Worm (Caenorhabditis elegans) whole organism, late embryonic: ENCODE measurements around the gene F55C5.10.

Experiments
- C08G9.2 ChIP-seq: sonication (generic microtip); optimal IDR thresholded peaks from 2 replicates; lab custom pipeline; 2016; ENCODE audit warnings: mild to moderate bottlenecking, missing genetic modification characterization, moderate library complexity, missing compliant biosample characterization
- K02D7.2 ChIP-seq: sonication (generic microtip); optimal IDR thresholded peaks from 2 replicates; lab custom pipeline; 2017; ENCODE audit warnings: mild to moderate bottlenecking, missing genetic modification characterization, missing compliant biosample characterization
- K09A11.1 ChIP-seq: sonication (generic microtip); optimal IDR thresholded peaks from 2 replicates; lab custom pipeline; 2017; ENCODE audit warnings: antibody characterized with exemption, mild to moderate bottlenecking, missing genetic modification characterization, missing compliant biosample characterization; ENCODE audit not compliant: insufficient read depth
- ama-1 ChIP-seq: fragments of 150-350 bp; optimal IDR thresholded peaks from 2 replicates; lab custom pipeline; 2014
- ceh-18 ChIP-seq: sonication (generic microtip); optimal IDR thresholded peaks from 2 replicates; lab custom pipeline; 2016; ENCODE audit warnings: missing genetic modification characterization, missing compliant biosample characterization
- ceh-19 ChIP-seq: fragments of 200-800 bp; sonication (Bioruptor generic); optimal IDR thresholded peaks from 2 replicates; lab custom pipeline; 2018; ENCODE audit warnings: mild to moderate bottlenecking, missing genetic modification characterization, missing compliant biosample characterization
- ceh-24 ChIP-seq: sonication (generic microtip); optimal IDR thresholded peaks from 2 replicates; lab custom pipeline; 2016; ENCODE audit warnings: mild to moderate bottlenecking, missing genetic modification characterization, missing compliant biosample characterization
- ceh-31 ChIP-seq: sonication (generic microtip); optimal IDR thresholded peaks from 2 replicates; lab custom pipeline; 2016; ENCODE audit warnings: missing genetic modification characterization, missing compliant biosample characterization
- che-1 ChIP-seq: sonication (generic microtip); optimal IDR thresholded peaks from 2 replicates; lab custom pipeline; 2016; ENCODE audit warnings: mild to moderate bottlenecking, missing genetic modification characterization, missing compliant biosample characterization
- dmd-4 ChIP-seq: sonication (generic microtip); optimal IDR thresholded peaks from 2 replicates; lab custom pipeline; 2016; ENCODE audit warnings: borderline replicate concordance, missing genetic modification characterization, missing compliant biosample characterization
- elt-4 ChIP-seq: sonication (generic microtip); optimal IDR thresholded peaks from 2 replicates; lab custom pipeline; 2016; ENCODE audit warnings: missing genetic modification characterization, missing compliant biosample characterization
- fkh-10 ChIP-seq: fragments of 150-350 bp; optimal IDR thresholded peaks from 2 replicates; lab custom pipeline; 2014; ENCODE audit warnings: missing biosample characterization, missing genetic modification reagents, missing genetic modification characterization
- hlh-15 ChIP-seq: sonication (generic microtip); optimal IDR thresholded peaks from 2 replicates; lab custom pipeline; 2016; ENCODE audit warnings: missing genetic modification characterization, missing compliant biosample characterization
- hlh-30 ChIP-seq: sonication (generic microtip); optimal IDR thresholded peaks from 2 replicates; lab custom pipeline; 2017; ENCODE audit warnings: antibody characterized with exemption, missing genetic modification characterization, missing compliant biosample characterization; ENCODE audit not compliant: insufficient read depth
- nfya-1 ChIP-seq: sonication (generic microtip); optimal IDR thresholded peaks from 2 replicates; lab custom pipeline; 2017; ENCODE audit warnings: missing genetic modification characterization, mild to moderate bottlenecking, missing compliant biosample characterization, antibody characterized with exemption, moderate library complexity
- pag-3 ChIP-seq: sonication (generic microtip); optimal IDR thresholded peaks from 2 replicates; lab custom pipeline; 2016; ENCODE audit warnings: missing compliant biosample characterization, missing genetic modification characterization, borderline replicate concordance
- pat-9 ChIP-seq: fragments of 200-800 bp; sonication (Bioruptor generic); optimal IDR thresholded peaks from 2 replicates; lab custom pipeline; 2018; ENCODE audit warnings: mild to moderate bottlenecking, missing genetic modification characterization, moderate library complexity, missing compliant biosample characterization
- pha-2 ChIP-seq: sonication (generic microtip); optimal IDR thresholded peaks from 2 replicates; lab custom pipeline; 2017; ENCODE audit warnings: mild to moderate bottlenecking, missing genetic modification characterization, missing compliant biosample characterization
- pqm-1 ChIP-seq: sonication (generic microtip); optimal IDR thresholded peaks from 2 replicates; lab custom pipeline; 2016; ENCODE audit warnings: missing genetic modification characterization, missing compliant biosample characterization
- pros-1 ChIP-seq: fragments of 150-350 bp; optimal IDR thresholded peaks from 2 replicates; lab custom pipeline; 2014; ENCODE audit warnings: missing biosample characterization, missing genetic modification reagents, missing genetic modification characterization
- ref-2 ChIP-seq: sonication (generic microtip); optimal IDR thresholded peaks from 2 replicates; lab custom pipeline; 2016; ENCODE audit warnings: missing genetic modification characterization, missing compliant biosample characterization
- sdc-2 ChIP-seq: sonication (generic microtip); optimal IDR thresholded peaks from 2 replicates; lab custom pipeline; 2016; ENCODE audit warnings: missing genotype, missing genetic modification characterization, missing compliant biosample characterization
- sox-2 ChIP-seq: fragments of 200-800 bp; sonication (Bioruptor generic); IDR thresholded peaks from 2 replicates; pipeline ENCODE4 v1.3.6; 2022; ENCODE audit warnings: missing genetic modification reagents, missing genetic modification characterization, missing compliant biosample characterization
- sox-4 ChIP-seq: sonication (generic microtip); optimal IDR thresholded peaks from 2 replicates; lab custom pipeline; 2017; ENCODE audit warnings: mild to moderate bottlenecking, missing genetic modification characterization, inconsistent platforms, missing compliant biosample characterization
- tbx-7 ChIP-seq: sonication (generic microtip); optimal IDR thresholded peaks from 2 replicates; lab custom pipeline; 2016; ENCODE audit warnings: missing genotype, missing genetic modification characterization, missing compliant biosample characterization
- ttx-3 ChIP-seq: sonication (generic microtip); optimal IDR thresholded peaks from 2 replicates; lab custom pipeline; 2016; ENCODE audit warnings: missing genetic modification reagents, missing genetic modification characterization, missing compliant biosample characterization
- unc-3 ChIP-seq, 2 experiments: fragments of 200-800 bp in 1 of 2; sonication (Bioruptor generic) in 1 of 2; sonication (generic microtip) in 1 of 2; conservative IDR thresholded peaks in 1 of 2; optimal IDR thresholded peaks in 1 of 2; 2 replicates each; pipeline versions ENCODE4 v1.3.6 to Lab custom; 2016 to 2022; ENCODE audit warnings: missing compliant biosample characterization in 2 of 2, missing genetic modification characterization in 2 of 2, missing genetic modification reagents in 1 of 2
- unc-42 ChIP-seq: sonication (generic microtip); optimal IDR thresholded peaks from 2 replicates; lab custom pipeline; 2016; ENCODE audit warnings: missing genotype, missing genetic modification characterization, missing compliant biosample characterization
- unc-86 ChIP-seq: sonication (generic microtip); optimal IDR thresholded peaks from 2 replicates; lab custom pipeline; 2016; ENCODE audit warnings: missing genetic modification characterization, missing compliant biosample characterization
- zip-5 ChIP-seq: sonication (generic microtip); optimal IDR thresholded peaks from 2 replicates; lab custom pipeline; 2016; ENCODE audit warnings: missing genetic modification characterization, missing compliant biosample characterization
- ztf-16 ChIP-seq: sonication (generic microtip); optimal IDR thresholded peaks from 2 replicates; lab custom pipeline; 2017; ENCODE audit warnings: missing genetic modification characterization, missing compliant biosample characterization

Gene F55C5.10

DNA sequence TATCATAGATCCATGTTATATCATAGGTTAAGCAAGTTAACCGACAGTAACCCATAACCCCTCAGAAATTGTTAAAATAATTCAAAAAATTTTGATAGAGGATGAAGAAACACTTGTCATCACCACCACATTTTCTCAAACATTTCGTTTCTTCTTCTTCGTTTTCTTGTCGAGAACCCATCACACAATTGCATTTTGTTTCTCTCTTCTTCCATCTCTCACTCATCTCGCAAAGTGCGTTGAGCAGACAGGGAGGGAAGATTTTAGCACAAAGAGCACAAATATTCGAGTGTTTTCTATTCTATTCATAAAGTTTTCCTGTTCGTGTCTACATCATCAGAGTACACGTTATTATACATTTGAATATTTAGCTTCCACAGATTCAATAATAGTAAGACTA lies 31.1 kb downstream of the F55C5.10 start:
- no peak for TF ChIP-seq unc-3 (GFP tag; conservative IDR thresholded peaks at IDR 0.05; lab: Robert Waterston, UW)
- TF ChIP-seq unc-3 (tag; optimal IDR thresholded peaks at IDR 0.05; lab: Kevin White, UChicago): no peak
- TF ChIP-seq che-1 (tag; lab: Kevin White, UChicago): no peak
- TF ChIP-seq unc-42 (tag; lab: Kevin White, UChicago): peak; percentile 59
- no peak for TF ChIP-seq ama-1 (lab: Kevin White, UChicago)

- TF ChIP-seq C08G9.2 (tag; lab: Kevin White, UChicago): no peak
- no peak for TF ChIP-seq sdc-2 (tag; lab: Kevin White, UChicago)
Observed at ce11 chrV:12316076-12316475, 32.8 kb downstream of the F55C5.10 start.

DNA sequence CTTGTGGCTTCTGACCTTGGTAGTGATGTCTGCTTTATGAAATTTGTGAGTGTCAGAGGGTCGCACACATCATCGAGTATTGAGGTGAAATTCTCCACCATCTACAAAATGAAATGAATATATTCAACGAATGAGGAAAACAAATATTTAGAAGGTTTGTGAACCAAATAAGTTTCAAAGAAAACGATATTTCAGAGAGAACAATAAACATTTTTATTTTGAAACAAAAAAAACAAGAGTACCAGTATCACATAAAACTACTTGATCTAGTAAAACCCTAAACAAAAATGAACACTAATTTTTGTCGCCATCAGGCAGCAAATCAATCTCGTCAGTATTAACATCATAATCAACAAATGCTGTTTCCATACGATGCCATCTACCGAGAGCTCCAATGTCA lies 33.8 kb downstream of the F55C5.10 start, which contains the start of gene R04F11.3:
R04F11.3 (minus strand) TSS at position 101 of the 400 bp plus-strand sequence.
- TF ChIP-seq sox-4 (tag; lab: Kevin White, UChicago): no peak
- no peak for TF ChIP-seq pqm-1 (tag; lab: Kevin White, UChicago)
- no peak for TF ChIP-seq unc-42 (tag; lab: Kevin White, UChicago)
- TF ChIP-seq zip-5 (tag; lab: Kevin White, UChicago): no peak
- no peak for TF ChIP-seq hlh-30
- no peak for TF ChIP-seq ceh-19 (GFP tag; lab: Kevin White, UChicago)
- no peak for TF ChIP-seq K09A11.1 (tag; lab: Kevin White, UChicago)
- no peak for TF ChIP-seq pat-9 (tag; lab: Kevin White, UChicago)
- no peak for TF ChIP-seq unc-3 (GFP tag; conservative IDR thresholded peaks at IDR 0.05; lab: Robert Waterston, UW)
- TF ChIP-seq unc-3 (tag; optimal IDR thresholded peaks at IDR 0.05; lab: Kevin White, UChicago): no peak

DNA sequence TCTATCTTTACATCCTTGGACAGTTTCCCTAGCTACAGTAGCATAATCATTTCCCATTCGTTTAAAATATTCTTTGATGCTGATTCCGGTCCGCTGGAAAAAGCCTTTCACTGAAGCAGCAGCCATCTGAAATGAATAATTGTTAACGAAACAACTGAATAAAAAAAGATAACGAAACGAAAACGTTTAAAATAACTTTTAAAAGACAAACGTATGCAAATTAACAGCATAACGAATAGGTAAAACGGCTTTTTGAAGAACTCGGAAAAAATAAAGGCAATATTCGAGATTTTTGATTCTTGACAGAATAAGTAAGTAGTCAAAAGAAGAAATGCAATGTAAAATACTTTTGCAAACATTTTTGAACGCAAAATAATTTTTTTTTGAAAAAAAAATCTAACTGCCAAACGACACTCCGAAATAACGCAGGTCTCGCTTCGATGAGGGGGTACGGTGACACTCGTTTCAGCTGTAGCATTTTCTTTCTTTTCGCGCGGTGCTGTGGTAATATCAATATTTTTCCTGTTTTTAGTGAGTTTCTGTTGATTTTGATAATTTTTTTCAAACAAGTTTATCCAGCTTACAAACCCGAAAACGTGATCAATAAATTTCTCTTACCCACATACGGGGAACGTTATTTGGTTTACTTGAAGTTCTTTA lies 34.7 kb downstream of the F55C5.10 start, which contains the start of the genes R04F11.5 and R04F11.2:
R04F11.5 (minus strand) TSS at position 126 of the 660 bp plus-strand sequence.
R04F11.2 (plus strand) TSS at position 488 of the 660 bp plus-strand sequence.
- TF ChIP-seq nfya-1 (tag; lab: Kevin White, UChicago): peak; percentile 84
- TF ChIP-seq ceh-31: peak; percentile 53
- TF ChIP-seq fkh-10 (GFP tag; lab: Kevin White, UChicago): peak; percentile 6
- TF ChIP-seq ceh-18 (tag; lab: Kevin White, UChicago): peak; percentile 8
- TF ChIP-seq hlh-30: no peak
- TF ChIP-seq unc-42 (tag; lab: Kevin White, UChicago): peak; percentile 15
- TF ChIP-seq ref-2 (tag; lab: Kevin White, UChicago): peak; percentile 12
- TF ChIP-seq ttx-3 (tag; lab: Kevin White, UChicago): no peak

DNA sequence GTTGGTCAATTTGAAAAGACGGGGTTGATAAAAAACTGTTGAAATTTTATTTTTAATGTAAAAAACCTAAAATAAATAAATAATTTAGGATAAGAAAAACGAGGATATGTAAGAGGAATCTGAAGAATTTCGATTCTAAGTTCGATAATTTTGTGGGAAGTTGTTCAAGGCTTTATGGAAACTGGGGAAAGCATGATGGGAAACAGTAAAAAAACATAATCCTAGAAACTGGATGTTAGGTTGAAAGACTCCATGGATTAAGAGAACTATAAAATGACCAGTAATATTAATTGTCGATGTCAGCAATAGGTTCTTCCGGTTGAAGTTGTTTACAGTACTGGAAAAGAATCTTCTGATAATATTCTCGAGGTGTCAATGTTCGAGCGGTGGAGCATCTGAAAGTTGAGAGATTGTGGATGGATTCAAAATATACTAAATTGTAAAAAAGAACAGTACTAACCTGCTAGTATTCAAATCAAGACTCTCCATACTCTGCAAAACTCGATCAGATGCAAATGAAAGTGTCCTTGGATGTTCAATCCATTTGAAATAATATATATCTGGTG lies 37.1 kb downstream of the F55C5.10 start:
- TF ChIP-seq ama-1 (lab: Kevin White, UChicago): no peak
- TF ChIP-seq dmd-4: no peak
- no peak for TF ChIP-seq ztf-16 (tag; lab: Kevin White, UChicago)
- TF ChIP-seq hlh-15 (tag; lab: Kevin White, UChicago): no peak
- TF ChIP-seq sox-2 (GFP tag; lab: Robert Waterston, UW): no peak
- TF ChIP-seq unc-3 (GFP tag; conservative IDR thresholded peaks at IDR 0.05; lab: Robert Waterston, UW): no peak
- TF ChIP-seq unc-3 (tag; optimal IDR thresholded peaks at IDR 0.05; lab: Kevin White, UChicago): no peak

- TF ChIP-seq pros-1 (tag; lab: Kevin White, UChicago) (no peak), pha-2 (tag; lab: Kevin White, UChicago) (no peak), ttx-3 (tag; lab: Kevin White, UChicago) (no peak), ceh-24 (no peak), pqm-1 (tag; lab: Kevin White, UChicago) (no peak), unc-86 (no peak), elt-4 (tag; lab: Kevin White, UChicago) (no peak), pag-3 (no peak), tbx-7 (tag; lab: Kevin White, UChicago) (no peak), K02D7.2 (tag; lab: Kevin White, UChicago) (no peak)
- TF ChIP-seq, all 69 proteins: peak for 0
Observed at ce11 chrV:12326638-12327037, 43.4 kb downstream of the F55C5.10 start.
